Worm (Caenorhabditis elegans) whole organism, young adult: ENCODE measurements around the gene kvs-3.
A peak's percentile ranks its signal among the peaks of the same experiment; 100 is the strongest.

Experiments
- B0019.2 ChIP-seq: fragments of 200-800 bp; sonication (Bioruptor generic); conservative IDR thresholded peaks from 2 replicates; pipeline ENCODE4 v1.3.6; 2022; ENCODE audit warnings: missing genetic modification reagents, missing genetic modification characterization, missing compliant biosample characterization
- F39B2.1 ChIP-seq: fragments of 200-800 bp; sonication (Bioruptor generic); IDR thresholded peaks from 2 replicates; pipeline ENCODE4 v1.3.6; 2022; ENCODE audit warnings: missing genetic modification reagents, missing genetic modification characterization, missing compliant biosample characterization
- F49E8.2 ChIP-seq: sonication (generic microtip); optimal IDR thresholded peaks from 3 replicates; lab custom pipeline; 2017; ENCODE audit warnings: missing genetic modification characterization, mild to moderate bottlenecking, missing compliant biosample characterization, antibody characterized with exemption, moderate library complexity; ENCODE audit not compliant: insufficient read depth
- F52B5.7 ChIP-seq: sonication (generic microtip); optimal IDR thresholded peaks from 2 replicates; lab custom pipeline; 2016; ENCODE audit warnings: mild to moderate bottlenecking, missing genetic modification characterization, missing compliant biosample characterization
- F55B11.4 ChIP-seq: sonication (generic microtip); optimal IDR thresholded peaks from 2 replicates; lab custom pipeline; 2016; ENCODE audit warnings: missing compliant biosample characterization, missing genetic modification characterization, borderline replicate concordance; ENCODE audit not compliant: insufficient read depth
- F57C9.4 ChIP-seq: sonication (generic microtip); optimal IDR thresholded peaks from 2 replicates; lab custom pipeline; 2017; ENCODE audit warnings: mild to moderate bottlenecking, missing genetic modification characterization, missing compliant biosample characterization
- Y53F4B.3 ChIP-seq: fragments of 200-800 bp; sonication (Bioruptor generic); IDR thresholded peaks from 2 replicates; pipeline ENCODE4 v1.3.6; 2022; ENCODE audit warnings: missing genetic modification reagents, missing genetic modification characterization, missing compliant biosample characterization
- Y95B8A.8 ChIP-seq: fragments of 200-800 bp; sonication (Bioruptor generic); IDR thresholded peaks from 2 replicates; pipeline ENCODE4 v1.3.6; 2022; ENCODE audit warnings: missing genetic modification reagents, missing genetic modification characterization, missing compliant biosample characterization
- ZK185.1 ChIP-seq: sonication (generic microtip); optimal IDR thresholded peaks from 2 replicates; lab custom pipeline; 2016; ENCODE audit warnings: mild to moderate bottlenecking, missing genetic modification characterization, missing compliant biosample characterization; ENCODE audit not compliant: poor library complexity, severe bottlenecking
- atf-7 ChIP-seq: sonication (generic microtip); optimal IDR thresholded peaks from 2 replicates; lab custom pipeline; 2017; ENCODE audit warnings: mild to moderate bottlenecking, missing genetic modification characterization, missing compliant biosample characterization
- ceh-27 ChIP-seq: fragments of 200-800 bp; sonication (Bioruptor generic); optimal IDR thresholded peaks from 2 replicates; lab custom pipeline; 2018; ENCODE audit warnings: mild to moderate bottlenecking, missing genetic modification characterization, moderate library complexity, missing compliant biosample characterization
- ceh-58 ChIP-seq: fragments of 200-800 bp; sonication (Bioruptor generic); IDR thresholded peaks from 2 replicates; pipeline ENCODE4 v1.3.6; 2022; ENCODE audit warnings: missing genetic modification characterization, missing compliant biosample characterization
- chd-7 ChIP-seq: sonication (generic microtip); optimal IDR thresholded peaks from 2 replicates; lab custom pipeline; 2016; ENCODE audit warnings: mild to moderate bottlenecking, missing genetic modification characterization, moderate library complexity, missing compliant biosample characterization
- dpff-1 ChIP-seq: sonication (generic microtip); optimal IDR thresholded peaks from 2 replicates; lab custom pipeline; 2017; ENCODE audit warnings: mild to moderate bottlenecking, missing genetic modification characterization, missing compliant biosample characterization
- egl-18 ChIP-seq: fragments of 200-800 bp; sonication (Bioruptor generic); IDR thresholded peaks from 2 replicates; pipeline ENCODE4 v1.3.6; 2022; ENCODE audit warnings: missing genetic modification reagents, missing genetic modification characterization, missing compliant biosample characterization
- fkh-3 ChIP-seq: sonication (generic microtip); optimal IDR thresholded peaks from 2 replicates; lab custom pipeline; 2016; ENCODE audit warnings: mild to moderate bottlenecking, missing genetic modification characterization, missing compliant biosample characterization
- hlh-12 ChIP-seq: sonication (generic microtip); optimal IDR thresholded peaks from 2 replicates; lab custom pipeline; 2016; ENCODE audit warnings: missing genetic modification characterization, missing compliant biosample characterization
- hlh-26 ChIP-seq: fragments of 200-800 bp; sonication (Bioruptor generic); conservative IDR thresholded peaks from 2 replicates; pipeline ENCODE4 v1.3.6; 2022; ENCODE audit warnings: missing genetic modification reagents, missing genetic modification characterization, missing compliant biosample characterization
- hmg-20 ChIP-seq: fragments of 200-800 bp; sonication (Bioruptor generic); IDR thresholded peaks from 2 replicates; pipeline ENCODE4 v1.3.6; 2022; ENCODE audit warnings: missing genetic modification reagents, missing genetic modification characterization, missing compliant biosample characterization
- hrde-1 ChIP-seq: sonication (generic microtip); optimal IDR thresholded peaks from 2 replicates; lab custom pipeline; 2016; ENCODE audit warnings: missing genetic modification characterization, mild to moderate bottlenecking, missing compliant biosample characterization, moderate library complexity, missing genotype, missing genetic modification reagents, borderline replicate concordance
- let-607 ChIP-seq, 2 experiments: fragments of 200-800 bp in 1 of 2; sonication (Bioruptor generic) in 1 of 2; sonication (generic microtip) in 1 of 2; optimal IDR thresholded peaks; 2 replicates each; lab custom pipeline; 2016 to 2018; ENCODE audit warnings: mild to moderate bottlenecking in 2 of 2, missing compliant biosample characterization in 2 of 2, missing genetic modification characterization in 2 of 2, moderate library complexity in 2 of 2, missing genotype in 1 of 2
- lin-54 ChIP-seq: fragments of 200-800 bp; sonication (Bioruptor generic); optimal IDR thresholded peaks from 2 replicates; lab custom pipeline; 2018; ENCODE audit warnings: mild to moderate bottlenecking, missing genetic modification characterization, missing compliant biosample characterization
- lir-1 ChIP-seq: fragments of 200-800 bp; sonication (Bioruptor generic); conservative IDR thresholded peaks from 2 replicates; pipeline ENCODE4 v1.3.6; 2022; ENCODE audit warnings: missing genetic modification reagents, missing genetic modification characterization, missing compliant biosample characterization
- lsl-1 ChIP-seq: fragments of 200-800 bp; sonication (Bioruptor generic); optimal IDR thresholded peaks from 2 replicates; lab custom pipeline; 2018; ENCODE audit warnings: mild to moderate bottlenecking, missing genetic modification characterization, moderate library complexity, missing compliant biosample characterization
- lsy-27 ChIP-seq: sonication (generic microtip); optimal IDR thresholded peaks from 2 replicates; lab custom pipeline; 2017; ENCODE audit warnings: missing genetic modification characterization, mild to moderate bottlenecking, missing compliant biosample characterization, antibody characterized with exemption, missing genotype, borderline replicate concordance; ENCODE audit not compliant: insufficient read depth
- madf-10 ChIP-seq: sonication (generic microtip); optimal IDR thresholded peaks from 2 replicates; lab custom pipeline; 2016; ENCODE audit warnings: mild to moderate bottlenecking, missing genetic modification characterization, missing compliant biosample characterization
- madf-3 ChIP-seq: fragments of 200-800 bp; sonication (Bioruptor generic); IDR thresholded peaks from 2 replicates; pipeline ENCODE4 v1.3.6; 2022; ENCODE audit warnings: missing genetic modification reagents, missing genetic modification characterization, missing compliant biosample characterization
- nhr-27 ChIP-seq: fragments of 200-800 bp; sonication (Bioruptor generic); optimal IDR thresholded peaks from 2 replicates; lab custom pipeline; 2018; ENCODE audit warnings: mild to moderate bottlenecking, missing genetic modification characterization, moderate library complexity, missing compliant biosample characterization
- nhr-80 ChIP-seq: sonication (generic microtip); optimal IDR thresholded peaks from 2 replicates; lab custom pipeline; 2016; ENCODE audit warnings: missing genetic modification characterization, missing compliant biosample characterization
- nhr-90 ChIP-seq: sonication (generic microtip); optimal IDR thresholded peaks from 2 replicates; lab custom pipeline; 2016; ENCODE audit warnings: missing genotype, mild to moderate bottlenecking, missing genetic modification characterization, missing compliant biosample characterization
- rcor-1 ChIP-seq: fragments of 200-800 bp; sonication (Bioruptor generic); IDR thresholded peaks from 2 replicates; pipeline ENCODE4 v1.3.6; 2022; ENCODE audit warnings: missing genetic modification reagents, missing genetic modification characterization, missing compliant biosample characterization
- rec-8 ChIP-seq, 2 experiments: sonication (generic microtip); optimal IDR thresholded peaks; 2 replicates each; lab custom pipeline; 2016; ENCODE audit warnings: mild to moderate bottlenecking in 2 of 2, missing genetic modification characterization in 2 of 2, missing genetic modification reagents in 2 of 2, missing genotype in 2 of 2, missing biosample characterization in 1 of 2, missing compliant biosample characterization in 1 of 2, moderate library complexity in 1 of 2
- rpc-1 ChIP-seq, 2 experiments: fragments of 150-350 bp in 1 of 2; sonication (generic microtip) in 1 of 2; optimal IDR thresholded peaks; 2 replicates each; lab custom pipeline; 2014 to 2018; ENCODE audit warnings: missing biosample characterization in 1 of 2, missing genetic modification characterization in 1 of 2, missing genetic modification reagents in 1 of 2, missing genotype in 1 of 2
- snpc-3.4 ChIP-seq: sonication (generic microtip); optimal IDR thresholded peaks from 2 replicates; lab custom pipeline; 2017; ENCODE audit warnings: missing genetic modification characterization, mild to moderate bottlenecking, missing compliant biosample characterization, antibody characterized with exemption, moderate library complexity, missing genotype, missing genetic modification reagents
- snpc-4 ChIP-seq, 5 experiments: fragments of 150-350 bp in 1 of 5; sonication (generic microtip) in 4 of 5; optimal IDR thresholded peaks; 2 replicates each; lab custom pipeline; 2014 to 2018; ENCODE audit warnings: missing genetic modification characterization in 5 of 5, missing biosample characterization in 3 of 5, antibody characterized with exemption in 2 of 5, mild to moderate bottlenecking in 2 of 5, missing compliant biosample characterization in 2 of 5, missing genotype in 2 of 5, moderate library complexity in 2 of 5, missing genetic modification reagents in 1 of 5
- somi-1 ChIP-seq: fragments of 200-800 bp; sonication (Bioruptor generic); optimal IDR thresholded peaks from 2 replicates; lab custom pipeline; 2018; ENCODE audit warnings: mild to moderate bottlenecking, missing genetic modification characterization, missing compliant biosample characterization
- sptf-2 ChIP-seq: fragments of 200-800 bp; sonication (Bioruptor generic); optimal IDR thresholded peaks from 2 replicates; lab custom pipeline; 2018; ENCODE audit warnings: mild to moderate bottlenecking, missing genetic modification characterization, missing compliant biosample characterization
- tbp1 ChIP-seq: fragments of 200-800 bp; sonication (Bioruptor generic); optimal IDR thresholded peaks from 2 replicates; lab custom pipeline; 2018; ENCODE audit warnings: mild to moderate bottlenecking, missing genetic modification characterization, missing compliant biosample characterization
- tbx-9 ChIP-seq: sonication (generic microtip); optimal IDR thresholded peaks from 2 replicates; lab custom pipeline; 2016; ENCODE audit warnings: borderline replicate concordance, missing genetic modification characterization, inconsistent platforms, missing compliant biosample characterization
- unc-130 ChIP-seq: sonication (generic microtip); optimal IDR thresholded peaks from 2 replicates; lab custom pipeline; 2016; ENCODE audit warnings: missing genetic modification reagents, missing genetic modification characterization, missing compliant biosample characterization
- xnd-1 ChIP-seq: sonication (generic microtip); optimal IDR thresholded peaks from 2 replicates; lab custom pipeline; 2016; ENCODE audit warnings: missing genotype, missing genetic modification reagents, missing genetic modification characterization, missing compliant biosample characterization
- zfh-2 ChIP-seq: fragments of 200-800 bp; sonication (Bioruptor generic); conservative IDR thresholded peaks from 2 replicates; pipeline ENCODE4 v1.3.6; 2022; ENCODE audit warnings: missing genetic modification reagents, missing genetic modification characterization, missing compliant biosample characterization
- ztf-18 ChIP-seq: sonication (generic microtip); optimal IDR thresholded peaks from 2 replicates; lab custom pipeline; 2016; ENCODE audit warnings: missing genotype, mild to moderate bottlenecking, missing genetic modification characterization, missing compliant biosample characterization
- ztf-22 ChIP-seq: fragments of 200-800 bp; sonication (Bioruptor generic); optimal IDR thresholded peaks from 2 replicates; lab custom pipeline; 2018; ENCODE audit warnings: mild to moderate bottlenecking, missing genetic modification characterization, moderate library complexity, missing compliant biosample characterization
- ztf-3 ChIP-seq: fragments of 200-800 bp; sonication (Bioruptor generic); optimal IDR thresholded peaks from 2 replicates; lab custom pipeline; 2018; ENCODE audit warnings: mild to moderate bottlenecking, missing genetic modification characterization, missing compliant biosample characterization

Gene kvs-3

DNA sequence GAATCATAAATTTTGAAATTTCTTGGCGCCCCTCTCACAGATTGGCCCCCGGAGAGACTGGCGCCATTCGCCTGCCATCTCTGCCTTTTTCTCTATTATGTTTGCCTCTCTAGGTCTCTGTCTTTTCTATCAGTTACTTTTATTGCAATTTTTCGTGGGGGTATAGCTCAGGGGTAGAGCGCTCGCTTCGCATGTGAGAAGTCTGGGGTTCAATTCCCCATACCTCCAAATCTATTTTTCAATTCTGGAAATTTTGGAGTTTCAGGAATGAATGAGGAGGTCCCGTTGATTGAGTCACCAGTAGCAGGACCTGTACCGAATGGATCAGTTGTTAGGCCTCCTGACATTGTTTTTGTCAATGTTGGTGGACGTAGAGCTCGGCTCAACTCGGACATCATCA, at the start of gene kvs-3:
kvs-3 (plus strand) TSS at position 266 of the 400 bp plus-strand sequence.
- TF ChIP-seq fkh-3 (tag; lab: Kevin White, UChicago) (peak; percentile 85), F57C9.4 (no peak), chd-7 (tag; lab: Kevin White, UChicago) (peak; percentile 88), unc-130 (GFP tag; lab: Kevin White, UChicago) (peak; percentile 44), somi-1 (GFP tag; lab: Kevin White, UChicago) (peak; percentile 37), Y95B8A.8 (GFP tag; lab: Robert Waterston, UW) (0 out of 2 replicates have a peak, but pooled peaks have one; percentile 8), F55B11.4 (tag; lab: Kevin White, UChicago) (no peak), Y53F4B.3 (GFP tag; lab: Robert Waterston, UW) (peak; percentile 69; the same call in 1 of the 2 replicates), hlh-12 (peak; percentile 50), zfh-2 (no peak), nhr-90 (tag; lab: Kevin White, UChicago) (peak; percentile 94), lin-54 (GFP tag; lab: Kevin White, UChicago) (peak; percentile 71), tbx-9 (tag; lab: Kevin White, UChicago) (peak; percentile 19), madf-10 (tag; lab: Kevin White, UChicago) (peak; percentile 80), nhr-80 (tag; lab: Kevin White, UChicago) (no peak), B0019.2 (GFP tag; lab: Robert Waterston, UW) (peak; percentile 49; the same call in 1 of the 2 replicates), atf-7 (tag; lab: Kevin White, UChicago) (peak; percentile 51), rec-8 (tag; optimal IDR thresholded peaks at IDR 0.05; lab: Kevin White, UChicago) (peak; percentile 73 to 77), F52B5.7 (tag; lab: Kevin White, UChicago) (no peak), F39B2.1 (GFP tag; lab: Robert Waterston, UW) (peak; percentile 90; the same call in 1 of the 2 replicates), ztf-18 (tag; lab: Kevin White, UChicago) (peak; percentile 84), madf-3 (GFP tag; lab: Robert Waterston, UW) (peak; percentile 78), xnd-1 (no peak), ceh-27 (GFP tag; lab: Kevin White, UChicago) (peak; percentile 77), ztf-22 (no peak), ceh-58 (GFP tag; lab: Robert Waterston, UW) (0 out of 2 replicates have a peak, but pooled peaks have one; percentile 55), hrde-1 (peak; percentile 83), lir-1 (GFP tag; lab: Robert Waterston, UW) (0 out of 2 replicates have a peak, but pooled peaks have one; percentile 48), F49E8.2 (tag; lab: Kevin White, UChicago) (peak; percentile 61), lsl-1 (GFP tag; lab: Kevin White, UChicago) (no peak), lsy-27 (tag; lab: Kevin White, UChicago) (peak; percentile 34), let-607 (tag; optimal IDR thresholded peaks at IDR 0.05; lab: Kevin White, UChicago) (peak; percentile 6 to 43), ZK185.1 (tag; lab: Kevin White, UChicago) (peak; percentile 80), dpff-1 (tag; lab: Kevin White, UChicago) (peak; percentile 44), rcor-1 (GFP tag; lab: Robert Waterston, UW) (peak; percentile 84), sptf-2 (peak; percentile 92), tbp1 (GFP tag; lab: Kevin White, UChicago) (peak; percentile 97), ztf-3 (GFP tag; lab: Kevin White, UChicago) (peak; percentile 56), egl-18 (GFP tag; lab: Robert Waterston, UW) (peak; percentile 75; the same call in 1 of the 2 replicates), hlh-26 (no peak), snpc-4 (GFP tag; optimal IDR thresholded peaks at IDR 0.05; lab: Kevin White, UChicago) (peak; percentile 70), snpc-4 (tag; optimal IDR thresholded peaks at IDR 0.05; lab: Kevin White, UChicago) (peak in 1 of 4 experiments; percentile 62), hmg-20 (GFP tag; lab: Robert Waterston, UW) (0 out of 2 replicates have a peak, but pooled peaks have one; percentile 39), snpc-3.4 (tag; lab: Kevin White, UChicago) (peak; percentile 89), rpc-1 (optimal IDR thresholded peaks at IDR 0.05; lab: Kevin White, UChicago) (peak; percentile 85), rpc-1 (tag; optimal IDR thresholded peaks at IDR 0.05; lab: Kevin White, UChicago) (peak; percentile 94), nhr-27 (peak; percentile 68)
